Fruit fly (Drosophila melanogaster) S2 (cell line): ENCODE measurements around the gene Obp83b.

ENCODE experiments used
- CG8478 ChIP-seq: fragments of >200 bp; optimal IDR thresholded peaks from 2 replicates; lab custom pipeline; 2018
- CTCF ChIP-seq, 2 experiments: fragments of >200 bp; optimal IDR thresholded peaks; 2 replicates each; lab custom pipeline; 2018

- TF ChIP-seq CG8478 (lab: Kevin White, UChicago), result no peak
- no peak for TF ChIP-seq CTCF (optimal IDR thresholded peaks at IDR 0.05; lab: Kevin White, UChicago)
These were observed 38.9 kb downstream of the Obp83b start for dm6 chr3R:5937715-5938114.
